Worm (Caenorhabditis elegans) whole organism, early embryonic: Measurements from ENCODE around the gene C28A5.6.

Experiments used
- B0310.2 ChIP-seq: sonication (generic microtip); optimal IDR thresholded peaks from 2 replicates; lab custom pipeline; 2016; ENCODE audit warnings: mild to moderate bottlenecking, missing genetic modification characterization, missing compliant biosample characterization
- aly-1 ChIP-seq: sonication (generic microtip); optimal IDR thresholded peaks from 2 replicates; lab custom pipeline; 2016; ENCODE audit warnings: missing genetic modification characterization, missing compliant biosample characterization
- ama-1 ChIP-seq: fragments of 150-350 bp; optimal IDR thresholded peaks from 2 replicates; lab custom pipeline; 2014
- ceh-13 ChIP-seq: fragments of 200-800 bp; sonication (Bioruptor generic); optimal IDR thresholded peaks from 2 replicates; lab custom pipeline; 2018; ENCODE audit warnings: mild to moderate bottlenecking, missing genetic modification characterization, missing compliant biosample characterization
- ceh-36 ChIP-seq: sonication (generic microtip); optimal IDR thresholded peaks from 2 replicates; lab custom pipeline; 2016; ENCODE audit warnings: missing genetic modification characterization, inconsistent platforms, missing compliant biosample characterization
- ets-7 ChIP-seq: sonication (generic microtip); optimal IDR thresholded peaks from 2 replicates; lab custom pipeline; 2016; ENCODE audit warnings: missing genotype, missing genetic modification characterization, missing compliant biosample characterization
- scrt-1 ChIP-seq: fragments of 200-800 bp; sonication (Bioruptor generic); IDR thresholded peaks from 2 replicates; pipeline ENCODE4 v1.3.6; 2022; ENCODE audit warnings: missing genetic modification characterization, missing compliant biosample characterization
- sea-1 ChIP-seq: fragments of 200-800 bp; sonication (Bioruptor generic); conservative IDR thresholded peaks from 2 replicates; pipeline ENCODE4 v1.3.6; 2022; ENCODE audit warnings: missing genetic modification characterization, missing compliant biosample characterization
- tbx-11 ChIP-seq: fragments of 200-800 bp; sonication (Bioruptor generic); IDR thresholded peaks from 2 replicates; pipeline ENCODE4 v1.3.6; 2022; ENCODE audit warnings: missing genetic modification characterization, missing compliant biosample characterization
- tra-4 ChIP-seq: sonication (generic microtip); optimal IDR thresholded peaks from 2 replicates; lab custom pipeline; 2017; ENCODE audit warnings: missing genetic modification characterization, missing compliant biosample characterization

- TF ChIP-seq ama-1 (lab: Kevin White, UChicago) (no peak), ceh-13 (GFP tag; lab: Kevin White, UChicago) (no peak), ets-7 (tag; lab: Kevin White, UChicago) (no peak), sea-1 (GFP tag; lab: Robert Waterston, UW) (no peak), tbx-11 (GFP tag; lab: Robert Waterston, UW) (no peak), scrt-1 (GFP tag; lab: Robert Waterston, UW) (no peak), tra-4 (no peak), B0310.2 (tag; lab: Kevin White, UChicago) (no peak), aly-1 (tag; lab: Kevin White, UChicago) (no peak), ceh-36 (no peak)
Measured at ce11 chrIII:4415135-4415534, 14.2 kb downstream of the C28A5.6 start, which contains the start of gene R07E5.11.
